Fruit fly (Drosophila melanogaster) whole organism, embryonic: ENCODE measurements around the gene AANATL7.

ENCODE experiments used
- ATbp ChIP-seq: fragments of 200-800 bp; sonication (Bioruptor generic); optimal IDR thresholded peaks from 2 replicates; lab custom pipeline; 2017; ENCODE audit warnings: missing biosample characterization, mild to moderate bottlenecking, missing genetic modification characterization, missing genetic modification reagents
- Awh ChIP-seq: fragments of 200-800 bp; sonication (Bioruptor generic); IDR thresholded peaks from 2 replicates; pipeline ENCODE4, ENCODE4 v1.3.6; 2022; ENCODE audit warnings: missing biosample characterization, missing genetic modification characterization
- CG10267 ChIP-seq: fragments of 200-800 bp; sonication (Bioruptor generic); optimal IDR thresholded peaks from 2 replicates; lab custom pipeline; 2018; ENCODE audit warnings: missing biosample characterization, mild to moderate bottlenecking, missing genetic modification characterization, moderate library complexity
- CG10979 ChIP-seq: fragments of 200-800 bp; sonication (Bioruptor generic); optimal IDR thresholded peaks from 2 replicates; lab custom pipeline; 2018; ENCODE audit warnings: missing biosample characterization, mild to moderate bottlenecking, missing genetic modification characterization, moderate library complexity
- CG11247 ChIP-seq: fragments of 200-800 bp; sonication (Bioruptor generic); IDR thresholded peaks from 2 replicates; pipeline ENCODE4 v1.3.6; 2022; ENCODE audit warnings: missing biosample characterization, missing genetic modification characterization
- CG11398 ChIP-seq: fragments of 200-800 bp; sonication (Bioruptor generic); optimal IDR thresholded peaks from 2 replicates; lab custom pipeline; 2016; ENCODE audit warnings: missing biosample characterization, missing genetic modification characterization
- CG12071 ChIP-seq: fragments of 200-800 bp; sonication (Bioruptor generic); optimal IDR thresholded peaks from 3 replicates; lab custom pipeline; 2018; ENCODE audit warnings: missing biosample characterization, mild to moderate bottlenecking, missing genetic modification characterization
- CG12155 ChIP-seq: fragments of 200-800 bp; sonication (Bioruptor generic); optimal IDR thresholded peaks from 3 replicates; lab custom pipeline; 2016; ENCODE audit warnings: missing biosample characterization, missing genetic modification characterization
- CG12391 ChIP-seq: fragments of 200-800 bp; sonication (Bioruptor generic); optimal IDR thresholded peaks from 3 replicates; lab custom pipeline; 2018; ENCODE audit warnings: missing biosample characterization, mild to moderate bottlenecking, missing genetic modification characterization, moderate library complexity
- CG12659 ChIP-seq: fragments of 200-800 bp; sonication (Bioruptor generic); optimal IDR thresholded peaks from 3 replicates; lab custom pipeline; 2017; ENCODE audit warnings: mild to moderate bottlenecking, missing biosample characterization, missing genetic modification reagents, missing genetic modification characterization
- CG13424 ChIP-seq: fragments of 200-800 bp; sonication (Bioruptor generic); optimal IDR thresholded peaks from 2 replicates; lab custom pipeline; 2019; ENCODE audit warnings: missing biosample characterization, mild to moderate bottlenecking, missing genetic modification characterization, moderate library complexity
- CG16863 ChIP-seq: fragments of 200-800 bp; sonication (Bioruptor generic); optimal IDR thresholded peaks from 3 replicates; lab custom pipeline; 2016; ENCODE audit warnings: missing biosample characterization, missing genetic modification characterization
- CG17186 ChIP-seq: fragments of 200-800 bp; sonication (Bioruptor generic); optimal IDR thresholded peaks from 3 replicates; lab custom pipeline; 2017; ENCODE audit warnings: missing biosample characterization, missing genetic modification reagents, missing genetic modification characterization
- CG17328 ChIP-seq: fragments of 200-800 bp; sonication (Bioruptor generic); IDR thresholded peaks from 2 replicates; pipeline ENCODE4 v1.3.6; 2022; ENCODE audit warnings: missing biosample characterization, missing genetic modification characterization
- CG18262 ChIP-seq: fragments of 200-800 bp; optimal IDR thresholded peaks from 3 replicates; lab custom pipeline; 2019; ENCODE audit warnings: missing biosample characterization, mild to moderate bottlenecking, missing genetic modification characterization, moderate library complexity
- CG1832 ChIP-seq: fragments of 200-800 bp; sonication (Bioruptor generic); optimal IDR thresholded peaks from 2 replicates; lab custom pipeline; 2017; ENCODE audit warnings: missing biosample characterization, mild to moderate bottlenecking, missing genetic modification characterization, inconsistent platforms
- CG3281 ChIP-seq: fragments of 200-800 bp; sonication (Bioruptor generic); optimal IDR thresholded peaks from 3 replicates; lab custom pipeline; 2017; ENCODE audit warnings: missing biosample characterization, mild to moderate bottlenecking, missing genetic modification characterization
- CG4328 ChIP-seq: fragments of 200-800 bp; sonication (Bioruptor generic); optimal IDR thresholded peaks from 3 replicates; lab custom pipeline; 2017; ENCODE audit warnings: missing biosample characterization, missing genetic modification reagents, missing genetic modification characterization
- CG5245 ChIP-seq: fragments of 200-800 bp; sonication (Bioruptor generic); optimal IDR thresholded peaks from 3 replicates; lab custom pipeline; 2016; ENCODE audit warnings: missing biosample characterization, missing genetic modification characterization
- CG6175 ChIP-seq: fragments of 200-800 bp; sonication (Bioruptor generic); IDR thresholded peaks from 3 replicates; pipeline ENCODE4 v1.3.6; 2022; ENCODE audit warnings: missing biosample characterization, missing genetic modification characterization
- CG6272 ChIP-seq: fragments of 200-800 bp; sonication (Bioruptor generic); IDR thresholded peaks from 2 replicates; pipeline ENCODE4 v1.3.6; 2022; ENCODE audit warnings: missing biosample characterization, missing genetic modification characterization
- CG6654 ChIP-seq: fragments of 200-800 bp; sonication (Bioruptor generic); optimal IDR thresholded peaks from 2 replicates; lab custom pipeline; 2017; ENCODE audit warnings: missing biosample characterization, mild to moderate bottlenecking, missing genetic modification characterization
- CG6689 ChIP-seq: fragments of 200-800 bp; sonication (Bioruptor generic); IDR thresholded peaks from 2 replicates; pipeline ENCODE4 v1.3.6; 2022; ENCODE audit warnings: missing biosample characterization, missing genetic modification characterization
- CG6813 ChIP-seq: fragments of 200-800 bp; sonication (Bioruptor generic); optimal IDR thresholded peaks from 2 replicates; lab custom pipeline; 2017; ENCODE audit warnings: missing biosample characterization, missing genetic modification characterization, mild to moderate bottlenecking, moderate library complexity, missing genetic modification reagents
- CG9876 ChIP-seq: fragments of 200-800 bp; sonication (Bioruptor generic); optimal IDR thresholded peaks from 2 replicates; lab custom pipeline; 2016; ENCODE audit warnings: missing biosample characterization, missing genetic modification characterization
- CTCF ChIP-seq: fragments of 200-800 bp; sonication (Bioruptor generic); optimal IDR thresholded peaks from 2 replicates; lab custom pipeline; 2017; ENCODE audit warnings: missing biosample characterization, mild to moderate bottlenecking, missing genetic modification characterization, moderate library complexity
- CkIIα-i1 ChIP-seq: fragments of 200-800 bp; sonication (Bioruptor generic); IDR thresholded peaks from 2 replicates; pipeline ENCODE4 v1.3.6; 2022; ENCODE audit warnings: missing biosample characterization, missing genetic modification characterization
- Dek ChIP-seq: fragments of 200-800 bp; sonication (Bioruptor generic); optimal IDR thresholded peaks from 3 replicates; lab custom pipeline; 2019; ENCODE audit warnings: missing biosample characterization, mild to moderate bottlenecking, missing genetic modification characterization, moderate library complexity
- Dip3 ChIP-seq: fragments of 200-800 bp; sonication (Bioruptor generic); optimal IDR thresholded peaks from 3 replicates; lab custom pipeline; 2016; ENCODE audit warnings: missing biosample characterization, missing genetic modification characterization
- H2.0 ChIP-seq: fragments of 200-800 bp; sonication (Bioruptor generic); IDR thresholded peaks from 2 replicates; pipeline ENCODE4 v1.3.6; 2022; ENCODE audit warnings: missing biosample characterization, missing genetic modification characterization
- Hmx ChIP-seq: fragments of 200-800 bp; sonication (Bioruptor generic); optimal IDR thresholded peaks from 2 replicates; lab custom pipeline; 2016; ENCODE audit warnings: missing biosample characterization, missing genetic modification characterization
- MESR4 ChIP-seq: fragments of 200-800 bp; sonication (Bioruptor generic); optimal IDR thresholded peaks from 2 replicates; lab custom pipeline; 2018; ENCODE audit warnings: missing biosample characterization, mild to moderate bottlenecking, missing genetic modification characterization, moderate library complexity
- Mes4 ChIP-seq: fragments of 200-800 bp; sonication (Bioruptor generic); optimal IDR thresholded peaks from 2 replicates; lab custom pipeline; 2016; ENCODE audit warnings: missing biosample characterization, missing genetic modification characterization
- NC2β ChIP-seq: fragments of 200-800 bp; sonication (Bioruptor generic); optimal IDR thresholded peaks from 2 replicates; lab custom pipeline; 2016; ENCODE audit warnings: missing biosample characterization, missing genetic modification characterization
- NFAT ChIP-seq: fragments of 200-800 bp; sonication (Bioruptor generic); IDR thresholded peaks from 2 replicates; pipeline ENCODE4 v1.3.6; 2022; ENCODE audit warnings: missing biosample characterization, missing genetic modification characterization
- Oaz ChIP-seq: fragments of 200-800 bp; sonication (Bioruptor generic); IDR thresholded peaks from 2 replicates; pipeline ENCODE4 v1.3.6; 2022; ENCODE audit warnings: missing biosample characterization, missing genetic modification characterization
- PHDP ChIP-seq: fragments of 200-800 bp; sonication (Bioruptor generic); optimal IDR thresholded peaks from 3 replicates; lab custom pipeline; 2018; ENCODE audit warnings: missing biosample characterization, mild to moderate bottlenecking, missing genetic modification characterization, moderate library complexity
- Sin3A ChIP-seq: fragments of >200 bp; optimal IDR thresholded peaks from 2 replicates; lab custom pipeline; 2018
- Spps ChIP-seq: fragments of 200-800 bp; sonication (Bioruptor generic); optimal IDR thresholded peaks from 2 replicates; lab custom pipeline; 2018; ENCODE audit warnings: missing biosample characterization, mild to moderate bottlenecking, missing genetic modification characterization
- Stat92E ChIP-seq, 3 experiments: fragments of >200 bp in 2 of 3; fragments of 200-800 bp in 1 of 3; sonication (Bioruptor generic) in 1 of 3; optimal IDR thresholded peaks; 2 replicates each; lab custom pipeline; 2017 to 2019; ENCODE audit warnings: missing biosample characterization in 3 of 3, missing genetic modification characterization in 3 of 3, mild to moderate bottlenecking in 1 of 3, moderate library complexity in 1 of 3
- Usf ChIP-seq: fragments of 200-800 bp; sonication (Bioruptor generic); optimal IDR thresholded peaks from 2 replicates; lab custom pipeline; 2017; ENCODE audit warnings: missing genotype, missing biosample characterization, missing genetic modification characterization
- YL-1 ChIP-seq: fragments of 200-800 bp; sonication (Bioruptor generic); optimal IDR thresholded peaks from 3 replicates; lab custom pipeline; 2017; ENCODE audit warnings: missing biosample characterization, mild to moderate bottlenecking, missing genetic modification characterization
- cad ChIP-seq: fragments of >200 bp; optimal IDR thresholded peaks from 2 replicates; lab custom pipeline; 2017; ENCODE audit warnings: missing biosample characterization, missing genetic modification characterization
- ftz-f1 ChIP-seq: fragments of 200-800 bp; sonication (Bioruptor generic); optimal IDR thresholded peaks from 2 replicates; lab custom pipeline; 2016; ENCODE audit warnings: missing biosample characterization, missing genetic modification characterization
- h ChIP-seq: fragments of >200 bp; optimal IDR thresholded peaks from 2 replicates; lab custom pipeline; 2017
- lilli ChIP-seq: fragments of 200-800 bp; sonication (Bioruptor generic); optimal IDR thresholded peaks from 3 replicates; lab custom pipeline; 2016; ENCODE audit warnings: missing biosample characterization, missing genetic modification characterization
- mld ChIP-seq: fragments of 200-800 bp; sonication (Bioruptor generic); IDR thresholded peaks from 3 replicates; pipeline ENCODE4 v1.3.6; 2022; ENCODE audit warnings: missing biosample characterization, missing genetic modification characterization; ENCODE audit not compliant: partially characterized antibody
- pum ChIP-seq: fragments of 200-800 bp; sonication (Bioruptor generic); optimal IDR thresholded peaks from 2 replicates; lab custom pipeline; 2016; ENCODE audit warnings: missing biosample characterization, missing genetic modification characterization
- ranshi ChIP-seq: fragments of 200-800 bp; sonication (Bioruptor generic); IDR thresholded peaks from 2 replicates; pipeline ENCODE4 v1.3.6; 2022; ENCODE audit warnings: missing biosample characterization, missing genetic modification characterization
- sisA ChIP-seq: fragments of 200-800 bp; sonication (Bioruptor generic); IDR thresholded peaks from 2 replicates; pipeline ENCODE4 v1.3.6; 2022; ENCODE audit warnings: missing biosample characterization, missing genetic modification characterization
- sug ChIP-seq: fragments of 200-800 bp; optimal IDR thresholded peaks from 2 replicates; lab custom pipeline; 2019; ENCODE audit warnings: missing biosample characterization, mild to moderate bottlenecking, missing genetic modification characterization, moderate library complexity
- tio ChIP-seq: fragments of 200-800 bp; sonication (Bioruptor generic); optimal IDR thresholded peaks from 2 replicates; lab custom pipeline; 2017; ENCODE audit warnings: missing biosample characterization, missing genetic modification characterization, inconsistent platforms

Gene AANATL7

dm6 chrX:2619651-2620050 is 38.9 kb downstream of the AANATL7 start, which contains the start of the genes Tsp3A and Seipin (continued):
- TF ChIP-seq CG16863 (GFP tag; lab: Kevin White, UChicago), result peak; percentile 66
- TF ChIP-seq lilli (GFP tag; lab: Kevin White, UChicago), result peak; percentile 90
- TF ChIP-seq CG12071, result peak; percentile 91
- peak; percentile 75 for TF ChIP-seq sisA (GFP tag; lab: Robert Waterston, UW)
- peak; percentile 87 for TF ChIP-seq CG6689 (GFP tag; lab: Robert Waterston, UW)
- TF ChIP-seq Oaz (GFP tag; lab: Robert Waterston, UW), result peak; percentile 76
- peak; percentile 60 for TF ChIP-seq CG17186
- TF ChIP-seq Hmx, result no peak
- TF ChIP-seq CG12155 (GFP tag; lab: Kevin White, UChicago), result peak; percentile 74
- TF ChIP-seq h, result no peak
- TF ChIP-seq Sin3A (lab: Kevin White, UChicago), result no peak
- TF ChIP-seq PHDP, result peak; percentile 83
- peak; percentile 80; the same call in 2 of the 3 replicates for TF ChIP-seq CG6175
- TF ChIP-seq CG13424 (tag; lab: Kevin White, UChicago), result peak; percentile 81
- TF ChIP-seq CTCF (GFP tag; lab: Kevin White, UChicago), result peak; percentile 39
- TF ChIP-seq mld (GFP tag; lab: Robert Waterston, UW), result 0 out of 3 replicates have a peak, but pooled peaks have one; percentile 21
- TF ChIP-seq CG17328 (GFP tag; lab: Robert Waterston, UW), result peak; percentile 83
- TF ChIP-seq Usf (GFP tag; lab: Kevin White, UChicago), result peak; percentile 65
- TF ChIP-seq tio, result no peak
- TF ChIP-seq Mes4 (GFP tag; lab: Kevin White, UChicago), result peak; percentile 74
- TF ChIP-seq ATbp (GFP tag; lab: Kevin White, UChicago), result peak; percentile 57
- TF ChIP-seq CG12659 (GFP tag; lab: Kevin White, UChicago), result peak; percentile 88
- TF ChIP-seq Spps (tag; lab: Kevin White, UChicago), result no peak
- peak; percentile 60 for TF ChIP-seq CG4328
- peak; percentile 77 for TF ChIP-seq CG12391 (tag; lab: Kevin White, UChicago)
- TF ChIP-seq NFAT (GFP tag; lab: Robert Waterston, UW), result peak; percentile 92
- TF ChIP-seq CkIIα-i1 (GFP tag; lab: Robert Waterston, UW), result 0 out of 2 replicates have a peak, but pooled peaks have one; percentile 41
- TF ChIP-seq CG18262 (tag; lab: Kevin White, UChicago), result peak; percentile 78
- TF ChIP-seq Dek (tag; lab: Kevin White, UChicago), result peak; percentile 88
- peak; percentile 70 for TF ChIP-seq CG10979 (tag; lab: Kevin White, UChicago)
- TF ChIP-seq CG5245 (GFP tag; lab: Kevin White, UChicago), result peak; percentile 46
- peak; percentile 87 for TF ChIP-seq ranshi (GFP tag; lab: Robert Waterston, UW)
- TF ChIP-seq pum (GFP tag; lab: Kevin White, UChicago), result peak; percentile 57
- peak; percentile 89 for TF ChIP-seq CG3281 (GFP tag; lab: Kevin White, UChicago)
- peak; percentile 67 for TF ChIP-seq CG10267 (tag; lab: Kevin White, UChicago)
- peak; percentile 87 for TF ChIP-seq Dip3 (GFP tag; lab: Kevin White, UChicago)
- peak; percentile 80 for TF ChIP-seq CG6813 (GFP tag; lab: Kevin White, UChicago)
- TF ChIP-seq YL-1 (GFP tag; lab: Kevin White, UChicago), result peak; percentile 25
- peak; percentile 65 for TF ChIP-seq ftz-f1 (GFP tag; lab: Kevin White, UChicago)
- TF ChIP-seq CG11247 (GFP tag; lab: Robert Waterston, UW), result peak; percentile 80
- peak; percentile 68 for TF ChIP-seq CG9876 (GFP tag; lab: Kevin White, UChicago)
- TF ChIP-seq CG1832, result no peak
- TF ChIP-seq cad (GFP tag; lab: Kevin White, UChicago), result no peak
- peak; percentile 69 for TF ChIP-seq NC2β (GFP tag; lab: Kevin White, UChicago)
- peak; percentile 69 for TF ChIP-seq CG11398 (GFP tag; lab: Kevin White, UChicago)
- TF ChIP-seq H2.0 (GFP tag; lab: Robert Waterston, UW), result peak; percentile 86
- peak; percentile 85 for TF ChIP-seq sug (tag; lab: Kevin White, UChicago)
- peak; percentile 82 for TF ChIP-seq CG6272 (GFP tag; lab: Robert Waterston, UW)
- TF ChIP-seq Stat92E (GFP tag; optimal IDR thresholded peaks at IDR 0.05; lab: Kevin White, UChicago), result peak in 1 of 3 experiments; percentile 37
- TF ChIP-seq CG6654, result peak; percentile 42
- TF ChIP-seq MESR4 (GFP tag; lab: Kevin White, UChicago), result peak; percentile 51
- TF ChIP-seq Awh (GFP tag; lab: Robert Waterston, UW), result peak; percentile 87
